Worm (Caenorhabditis elegans): ENCODE results near the gene nas-12.
A peak's percentile ranks its signal among the peaks of the same experiment; 100 is the strongest.

Gene nas-12

DNA sequence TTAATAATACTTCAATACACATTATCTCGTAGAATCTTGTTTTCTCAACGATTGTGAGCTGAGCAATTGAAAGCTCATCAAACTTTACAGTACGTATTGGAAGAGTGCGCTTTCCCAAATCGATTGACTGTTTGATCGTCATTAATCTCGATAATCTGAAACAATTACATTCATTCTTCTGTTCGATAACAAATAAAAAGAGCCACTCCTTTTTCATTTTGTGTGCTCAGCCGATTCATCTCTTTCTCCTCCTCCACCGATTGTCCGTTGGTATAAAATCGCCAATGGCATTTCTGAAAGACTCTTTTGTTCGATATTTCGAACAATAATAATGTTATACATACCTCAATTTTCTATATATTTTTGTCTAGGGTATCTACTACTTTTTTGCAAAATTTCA, at the start of gene nas-12:
Gene nas-12 (plus strand): TSS at position 301 of the 400 bp plus-strand sequence.
- TF ChIP-seq tbx-2 (tag; optimal IDR thresholded peaks at IDR 0.05) = no peak
- TF ChIP-seq ztf-4 (tag; optimal IDR thresholded peaks at IDR 0.05) = no peak
- no peak for TF ChIP-seq egl-5 (tag; optimal IDR thresholded peaks at IDR 0.05)
- TF ChIP-seq nhr-28 (tag; optimal IDR thresholded peaks at IDR 0.05) = no peak
- no peak for TF ChIP-seq ceh-9 (tag; optimal IDR thresholded peaks at IDR 0.05)
- no peak for TF ChIP-seq aly-2 (tag; optimal IDR thresholded peaks at IDR 0.05)
- no peak for TF ChIP-seq nhr-11 (tag; optimal IDR thresholded peaks at IDR 0.05)
- no peak for TF ChIP-seq nhr-67 (tag; optimal IDR thresholded peaks at IDR 0.05)

DNA sequence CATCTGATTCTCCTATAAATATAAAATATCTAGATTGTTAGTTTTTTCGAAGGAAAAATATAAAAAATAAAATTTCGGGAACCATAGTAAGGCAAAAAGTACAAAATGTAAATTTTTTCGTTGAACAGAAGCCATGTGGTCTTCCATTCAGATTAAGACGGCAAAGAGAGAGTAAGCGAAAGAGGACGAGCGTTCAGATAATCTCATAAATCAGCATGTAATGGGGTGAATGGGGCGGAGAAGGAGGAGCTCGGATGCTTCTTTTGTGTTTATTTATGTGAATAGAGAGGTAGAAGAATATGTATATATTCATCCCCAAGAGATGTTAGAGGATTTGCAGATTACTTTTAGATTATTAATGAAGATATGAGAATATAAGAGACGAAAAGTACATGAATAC, 49.5 kb upstream of the nas-12 start, which contains the start of gene pxf-1:
Gene pxf-1 (minus strand): TSS at position 14 of the 400 bp plus-strand sequence.
- TF ChIP-seq unc-39 (tag; optimal IDR thresholded peaks at IDR 0.05) = no peak
- TF ChIP-seq egl-5 (tag; optimal IDR thresholded peaks at IDR 0.05) = peak; percentile 52

DNA sequence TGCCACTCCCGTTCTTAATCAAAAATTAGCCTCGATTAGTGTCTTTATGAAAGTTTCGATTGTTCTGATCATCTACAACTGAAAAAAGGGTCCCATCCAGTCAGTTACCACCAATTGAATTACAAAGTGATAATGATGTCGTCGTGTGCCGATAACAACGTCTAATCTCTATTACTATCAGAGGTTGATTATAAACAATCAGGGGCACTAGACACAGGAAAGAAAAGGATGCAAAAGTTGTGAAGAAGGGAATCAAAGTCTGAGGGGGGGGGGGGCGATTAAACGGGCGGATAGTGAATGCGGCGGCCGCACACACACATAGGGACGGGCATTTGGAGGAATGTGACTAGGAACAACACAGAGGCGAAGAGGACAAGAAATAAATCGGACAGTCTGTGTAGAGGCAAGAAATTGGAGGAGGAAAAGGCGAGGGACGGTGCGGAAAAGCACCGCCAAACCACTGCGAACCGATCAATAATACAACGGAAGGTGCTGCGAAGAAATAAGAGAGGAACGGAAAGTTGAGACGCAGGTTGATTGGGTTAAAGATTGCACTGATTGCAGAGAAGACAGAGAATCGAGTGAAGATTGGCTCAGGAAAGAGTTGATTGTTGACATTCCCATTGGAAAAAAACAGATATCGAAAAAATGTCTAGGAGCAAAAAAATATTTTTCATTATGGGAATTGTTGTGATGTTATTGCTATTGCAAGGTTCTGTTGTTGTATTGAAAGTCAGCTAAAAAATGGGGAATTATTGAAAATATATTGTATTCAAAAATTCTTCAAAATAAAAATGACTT, 48.7 kb upstream of the nas-12 start:
- TF ChIP-seq ama-1 (optimal IDR thresholded peaks at IDR 0.05) (no peak), ceh-82 (tag; optimal IDR thresholded peaks at IDR 0.05) (no peak), pqm-1 (tag; optimal IDR thresholded peaks at IDR 0.05) (no peak), nhr-25 (tag; optimal IDR thresholded peaks at IDR 0.05) (peak; percentile 16), nfya-1 (tag; optimal IDR thresholded peaks at IDR 0.05; ENCODE audit: insufficient read depth) (peak; percentile 29), aly-2 (tag; optimal IDR thresholded peaks at IDR 0.05) (no peak), ztf-11 (tag; optimal IDR thresholded peaks at IDR 0.05) (no peak), snpc-4 (tag; optimal IDR thresholded peaks at IDR 0.05) (no peak), elt-2 (tag; optimal IDR thresholded peaks at IDR 0.05) (peak; percentile 45), hmg-11 (tag; optimal IDR thresholded peaks at IDR 0.05) (peak; percentile 37), ZK546.5 (tag; optimal IDR thresholded peaks at IDR 0.05) (no peak), pha-4 (tag; optimal IDR thresholded peaks at IDR 0.05) (peak; percentile 56), ceh-28 (tag; optimal IDR thresholded peaks at IDR 0.05) (peak; percentile 24), skn-1 (tag; optimal IDR thresholded peaks at IDR 0.05) (no peak)

DNA sequence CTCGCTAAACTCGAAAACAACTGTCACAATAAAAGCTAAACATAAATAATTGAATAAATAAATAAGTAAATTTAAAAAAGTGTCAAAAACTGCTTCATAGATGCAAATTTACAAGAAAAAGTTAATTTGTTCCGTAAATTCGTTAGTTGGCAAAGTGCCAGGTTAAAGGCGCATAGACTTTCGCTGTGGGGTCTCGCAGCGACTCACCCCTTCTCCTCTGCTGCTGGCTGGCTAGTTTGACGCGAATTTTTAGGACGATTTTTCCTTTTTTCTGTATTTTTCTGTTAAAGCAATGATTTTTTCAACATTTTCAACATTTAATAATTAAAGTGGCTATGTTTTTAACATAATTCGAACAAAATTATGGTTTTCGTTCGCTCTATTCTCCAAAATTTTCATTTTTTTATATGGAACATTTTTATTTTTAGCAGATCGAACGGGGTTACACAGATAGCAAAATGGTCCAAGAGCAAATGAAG, 47.5 kb upstream of the nas-12 start, which contains the start of gene rack-1:
Gene rack-1 (plus strand): TSS at position 429 of the 479 bp plus-strand sequence.
- TF ChIP-seq elt-1 (tag; optimal IDR thresholded peaks at IDR 0.05) = no peak
- no peak for TF ChIP-seq aly-2 (tag; optimal IDR thresholded peaks at IDR 0.05)
- no peak for TF ChIP-seq sea-2 (GFP tag; optimal IDR thresholded peaks at IDR 0.05)
- peak; percentile 70 for TF ChIP-seq pha-4 (tag; optimal IDR thresholded peaks at IDR 0.05)
- no peak for TF ChIP-seq nhr-237 (tag; optimal IDR thresholded peaks at IDR 0.05)
- no peak for TF ChIP-seq nhr-43 (tag; optimal IDR thresholded peaks at IDR 0.05; ENCODE audit: poor library complexity, severe bottlenecking)
- no peak for TF ChIP-seq jun-1 (tag; optimal IDR thresholded peaks at IDR 0.05)
- TF ChIP-seq nhr-11 (tag; optimal IDR thresholded peaks at IDR 0.05) = no peak
- TF ChIP-seq ztf-11 (tag; optimal IDR thresholded peaks at IDR 0.05) = no peak
- TF ChIP-seq eor-1 (tag; optimal IDR thresholded peaks at IDR 0.05) = no peak
- peak; percentile 52 for TF ChIP-seq nhr-25 (tag; optimal IDR thresholded peaks at IDR 0.05)
- no peak for TF ChIP-seq lsy-12 (tag; optimal IDR thresholded peaks at IDR 0.05)
- TF ChIP-seq fkh-10 (GFP tag; optimal IDR thresholded peaks at IDR 0.05) = no peak
- no peak for TF ChIP-seq R02D3.7 (tag; optimal IDR thresholded peaks at IDR 0.05)
- TF ChIP-seq unc-39 (tag; optimal IDR thresholded peaks at IDR 0.05) = no peak
- peak; percentile 73 for TF ChIP-seq nhr-23 (tag; optimal IDR thresholded peaks at IDR 0.05)
- TF ChIP-seq nhr-28 (tag; optimal IDR thresholded peaks at IDR 0.05) = no peak
- TF ChIP-seq snpc-4 (tag; optimal IDR thresholded peaks at IDR 0.05) = peak; percentile 47
- no peak for TF ChIP-seq egl-27 (tag; optimal IDR thresholded peaks at IDR 0.05)
- TF ChIP-seq daf-12 (tag; optimal IDR thresholded peaks at IDR 0.05) = no peak
- no peak for TF ChIP-seq ztf-4 (tag; optimal IDR thresholded peaks at IDR 0.05)
- no peak for TF ChIP-seq ceh-82 (tag; optimal IDR thresholded peaks at IDR 0.05)
- no peak for TF ChIP-seq nhr-76 (tag; optimal IDR thresholded peaks at IDR 0.05)
- no peak for TF ChIP-seq nhr-67 (tag; optimal IDR thresholded peaks at IDR 0.05)
- peak; percentile 79 for TF ChIP-seq lin-39 (tag; optimal IDR thresholded peaks at IDR 0.05)
- peak; percentile 85 for TF ChIP-seq nfya-1 (tag; optimal IDR thresholded peaks at IDR 0.05; ENCODE audit: insufficient read depth)
- TF ChIP-seq ZK546.5 (tag; optimal IDR thresholded peaks at IDR 0.05) = no peak
- no peak for TF ChIP-seq fkh-2 (tag; optimal IDR thresholded peaks at IDR 0.05)
- peak; percentile 65 for TF ChIP-seq hmg-11 (tag; optimal IDR thresholded peaks at IDR 0.05)
- TF ChIP-seq elt-2 (tag; optimal IDR thresholded peaks at IDR 0.05) = peak; percentile 24
- TF ChIP-seq mml-1 (tag; optimal IDR thresholded peaks at IDR 0.05) = no peak
- no peak for TF ChIP-seq nhr-77 (tag; optimal IDR thresholded peaks at IDR 0.05)
- no peak for TF ChIP-seq ceh-9 (tag; optimal IDR thresholded peaks at IDR 0.05)
- peak; percentile 64 for TF ChIP-seq lin-15B (tag; optimal IDR thresholded peaks at IDR 0.05)
- no peak for TF ChIP-seq fos-1 (tag; optimal IDR thresholded peaks at IDR 0.05)
- TF ChIP-seq elt-3 (tag; optimal IDR thresholded peaks at IDR 0.05) = no peak
- TF ChIP-seq ama-1 (optimal IDR thresholded peaks at IDR 0.05) = no peak
- no peak for TF ChIP-seq unc-62 (GFP tag; optimal IDR thresholded peaks at IDR 0.05)
- no peak for TF ChIP-seq zag-1 (tag; optimal IDR thresholded peaks at IDR 0.05)
